Fruit fly (Drosophila melanogaster) whole organism, pupa: Measurements from ENCODE around the gene Peritrophin-15b.

ENCODE experiments used
- CG17806 ChIP-seq: fragments of 200-800 bp; sonication (Bioruptor generic); optimal IDR thresholded peaks from 2 replicates; lab custom pipeline; 2018; ENCODE audit warnings: missing biosample characterization, mild to moderate bottlenecking, missing genetic modification characterization, moderate library complexity
- CG9948 ChIP-seq: fragments of 200-800 bp; sonication (Bioruptor generic); optimal IDR thresholded peaks from 2 replicates; lab custom pipeline; 2018; ENCODE audit warnings: missing biosample characterization, mild to moderate bottlenecking, missing genetic modification characterization, moderate library complexity
- EcR ChIP-seq: fragments of 200-800 bp; sonication (Bioruptor generic); optimal IDR thresholded peaks from 3 replicates; lab custom pipeline; 2019; ENCODE audit warnings: missing biosample characterization, missing genetic modification characterization, mild to moderate bottlenecking, moderate library complexity, missing genetic modification reagents
- Ets98B ChIP-seq: fragments of 200-800 bp; sonication (Bioruptor generic); IDR thresholded peaks from 2 replicates; pipeline ENCODE4 v1.3.6; 2022; ENCODE audit warnings: missing biosample characterization, missing genetic modification characterization
- Pif1A ChIP-seq: fragments of 200-800 bp; sonication (Bioruptor generic); optimal IDR thresholded peaks from 3 replicates; lab custom pipeline; 2016; ENCODE audit warnings: missing biosample characterization, missing genetic modification characterization
- fd96Ca ChIP-seq: fragments of 200-800 bp; sonication (Bioruptor generic); IDR thresholded peaks from 3 replicates; pipeline ENCODE4 v1.3.6; 2022; ENCODE audit warnings: missing biosample characterization, missing genetic modification characterization

DNA sequence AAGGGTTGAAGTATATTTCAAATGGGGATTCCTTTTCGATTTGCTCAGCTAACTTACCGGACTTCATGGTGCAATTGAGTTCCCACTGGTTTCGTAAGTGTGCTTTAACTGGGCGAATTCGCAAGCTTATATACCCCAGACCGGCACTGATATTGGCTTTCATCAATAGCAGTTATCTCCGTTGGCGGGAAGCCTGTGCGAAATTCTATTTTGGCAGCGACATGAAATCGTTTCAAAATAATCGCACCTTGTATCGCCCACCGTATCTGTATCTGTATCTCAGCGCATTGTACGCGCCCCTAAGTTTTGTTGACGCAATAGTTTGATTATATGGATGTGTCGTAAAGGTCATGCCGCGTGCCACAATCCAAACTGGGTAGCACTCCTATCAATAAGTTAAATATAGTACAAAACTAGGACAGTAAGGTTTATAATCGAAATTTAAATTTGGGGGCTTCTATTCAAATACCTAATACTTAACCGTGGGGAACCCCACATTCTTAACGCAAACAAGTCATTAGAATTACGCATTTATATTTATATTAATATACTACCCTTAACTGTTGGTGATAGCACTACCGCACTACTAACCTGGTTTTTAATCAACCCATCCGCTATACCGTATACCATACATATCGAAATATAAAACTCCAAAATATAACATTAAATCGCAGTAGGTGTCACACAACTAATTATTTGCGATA, 1.4 kb upstream of the Peritrophin-15b start, which contains the start of the genes Peritrophin-15a and CG13385:
- TF ChIP-seq EcR (GFP tag; lab: Kevin White, UChicago) (no peak), fd96Ca (GFP tag; lab: Robert Waterston, UW) (no peak), CG17806 (no peak), Pif1A (no peak), CG9948 (tag; lab: Kevin White, UChicago) (no peak), Ets98B (GFP tag; lab: Robert Waterston, UW) (no peak)
